Fruit fly (Drosophila melanogaster) ovary, adult (tissue): ENCODE measurements around the gene CG11076.

ENCODE experiments used
- CG17801 ChIP-seq: fragments of 200-800 bp; optimal IDR thresholded peaks from 2 replicates; lab custom pipeline; 2019; ENCODE audit warnings: missing biosample characterization, mild to moderate bottlenecking, missing genetic modification characterization, moderate library complexity; ENCODE audit not compliant: partially characterized antibody

CG11076 gene

dm6 chr4:1026806-1027431 is 4.6 kb downstream of the CG11076 start, which contains the start of gene PlexA:
Gene PlexA, minus strand, starts transcription at chr4:1027101.
- TF ChIP-seq CG17801 (GFP tag; lab: Kevin White, UChicago): peak; percentile 61

DNA sequence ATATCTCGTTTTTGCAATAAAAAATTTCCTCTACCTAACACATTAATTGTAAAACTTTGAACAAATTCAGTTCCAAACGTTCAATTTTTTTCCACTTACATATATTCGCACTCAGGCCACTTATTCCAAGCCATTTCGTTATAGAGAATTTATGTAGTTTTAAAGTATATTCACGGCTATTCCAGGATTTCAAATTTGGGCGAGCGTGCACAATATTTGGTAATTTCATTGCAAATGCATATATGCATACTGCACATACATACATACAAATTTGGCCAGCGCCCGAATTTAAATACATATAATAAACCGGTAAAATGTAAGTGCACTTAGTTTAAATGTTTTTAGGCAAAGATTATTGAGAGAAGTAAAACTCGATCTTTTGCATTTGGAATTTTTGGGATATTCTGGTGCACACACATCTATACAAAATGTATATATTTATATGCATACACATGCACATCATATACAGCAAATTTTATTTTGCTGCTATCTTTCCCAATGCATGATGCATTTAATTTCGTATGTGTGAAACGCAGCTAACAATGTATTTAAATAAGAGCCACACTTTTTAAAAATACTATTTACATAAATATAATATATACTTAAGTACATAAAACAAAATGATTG is 5.3 kb downstream of the CG11076 start:
- no peak for TF ChIP-seq CG17801 (GFP tag; lab: Kevin White, UChicago)

DNA sequence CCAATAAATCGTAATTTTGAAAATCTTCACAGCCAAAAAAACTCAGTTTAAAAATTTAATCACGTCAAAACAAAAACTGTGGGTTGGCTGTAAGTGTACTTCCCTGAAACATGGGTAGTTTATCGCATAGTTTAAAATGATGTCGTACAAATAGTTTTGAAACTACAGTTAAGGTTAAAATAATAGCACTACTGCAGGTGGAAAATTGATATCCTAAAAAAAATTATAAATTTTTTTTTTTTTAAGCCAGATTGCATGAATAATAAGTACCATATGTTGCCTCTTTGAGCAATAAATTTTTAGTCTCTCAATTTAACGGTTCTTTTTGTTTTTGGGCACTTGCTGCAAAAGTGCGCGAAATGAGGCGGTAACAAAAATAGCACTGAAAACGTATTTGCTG is 6.5 kb downstream of the CG11076 start:
- no peak for TF ChIP-seq CG17801 (GFP tag; lab: Kevin White, UChicago)

DNA sequence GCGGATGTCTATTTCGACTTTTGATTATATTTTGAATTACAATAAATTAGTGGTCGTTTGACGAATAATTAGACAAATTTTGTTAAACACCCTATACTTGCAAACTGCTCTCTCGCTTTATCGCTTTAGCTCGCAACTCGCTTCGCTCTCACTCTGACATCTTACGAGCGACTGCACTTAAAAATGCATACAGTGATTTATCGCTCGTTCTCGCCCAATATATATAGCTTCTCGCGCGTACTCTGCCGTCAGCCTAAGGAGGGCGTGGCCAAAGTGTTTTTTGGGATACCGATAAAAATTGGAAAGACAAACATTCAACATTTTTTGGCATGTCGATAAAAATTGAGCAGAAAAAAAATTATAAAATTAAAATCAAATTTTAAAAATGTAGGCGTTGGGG is 23.1 kb downstream of the CG11076 start:
- TF ChIP-seq CG17801 (GFP tag; lab: Kevin White, UChicago): no peak

dm6 chr4:995958-996357 is 35.6 kb downstream of the CG11076 start:
- TF ChIP-seq CG17801 (GFP tag; lab: Kevin White, UChicago): no peak

DNA sequence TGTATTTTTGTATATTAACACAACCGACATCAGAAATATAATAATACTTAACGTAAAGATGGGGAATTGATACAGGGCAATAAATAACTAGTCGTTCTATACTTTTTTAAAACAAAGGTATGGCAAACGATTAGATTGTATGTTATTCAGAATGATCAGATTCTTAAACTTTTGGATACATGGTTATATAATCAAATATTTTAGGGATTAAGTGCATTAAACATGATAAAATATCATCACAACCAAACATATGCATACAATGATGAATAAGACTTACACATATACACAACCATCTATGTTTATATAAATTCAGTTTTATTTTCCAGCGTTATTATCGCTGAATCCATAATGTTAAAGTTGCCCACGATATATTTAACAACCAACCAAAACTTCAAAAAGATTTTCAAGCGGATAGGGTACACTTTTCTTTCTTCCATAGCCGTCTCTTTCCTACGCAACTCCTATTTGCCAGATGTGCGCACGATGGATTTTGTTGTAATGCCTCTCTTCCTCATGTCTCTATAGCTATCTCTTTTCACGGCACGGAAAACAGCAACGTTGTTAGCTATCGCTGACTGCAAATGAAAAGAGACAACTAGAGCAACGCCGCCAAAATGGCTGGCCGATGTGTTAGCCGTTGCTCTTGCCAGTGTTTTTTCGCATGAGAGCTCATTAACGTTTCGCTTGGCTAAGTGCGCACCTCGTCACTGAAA is 42.3 kb downstream of the CG11076 start, which contains the start of gene toy:
TSS of gene toy (plus strand) at position 668 of the 713 bp plus-strand sequence.
- TF ChIP-seq CG17801 (GFP tag; lab: Kevin White, UChicago): no peak

DNA sequence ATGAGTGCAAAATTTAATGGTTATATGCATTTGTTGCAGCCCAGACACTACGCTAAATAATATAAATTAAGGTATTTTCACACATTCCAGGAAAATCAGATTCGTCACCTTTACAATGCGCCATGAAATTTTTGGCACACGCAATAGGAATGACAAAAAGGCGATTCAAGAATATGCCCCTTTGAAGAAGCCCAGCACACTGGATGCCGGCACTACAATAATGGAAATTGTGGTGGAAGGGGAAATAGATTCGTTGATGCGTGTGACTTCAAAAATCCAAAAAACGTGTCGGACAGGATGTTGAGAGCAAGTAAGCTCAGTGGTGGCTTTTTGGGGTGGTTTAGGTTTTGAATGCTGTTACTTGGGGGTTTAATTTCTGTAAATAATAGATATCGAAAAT is 43.2 kb downstream of the CG11076 start:
- TF ChIP-seq CG17801 (GFP tag; lab: Kevin White, UChicago): no peak

- TF ChIP-seq CG17801 (GFP tag; lab: Kevin White, UChicago): no peak
Measured at dm6 chr4:984755-985154, 46.8 kb downstream of the CG11076 start.

DNA sequence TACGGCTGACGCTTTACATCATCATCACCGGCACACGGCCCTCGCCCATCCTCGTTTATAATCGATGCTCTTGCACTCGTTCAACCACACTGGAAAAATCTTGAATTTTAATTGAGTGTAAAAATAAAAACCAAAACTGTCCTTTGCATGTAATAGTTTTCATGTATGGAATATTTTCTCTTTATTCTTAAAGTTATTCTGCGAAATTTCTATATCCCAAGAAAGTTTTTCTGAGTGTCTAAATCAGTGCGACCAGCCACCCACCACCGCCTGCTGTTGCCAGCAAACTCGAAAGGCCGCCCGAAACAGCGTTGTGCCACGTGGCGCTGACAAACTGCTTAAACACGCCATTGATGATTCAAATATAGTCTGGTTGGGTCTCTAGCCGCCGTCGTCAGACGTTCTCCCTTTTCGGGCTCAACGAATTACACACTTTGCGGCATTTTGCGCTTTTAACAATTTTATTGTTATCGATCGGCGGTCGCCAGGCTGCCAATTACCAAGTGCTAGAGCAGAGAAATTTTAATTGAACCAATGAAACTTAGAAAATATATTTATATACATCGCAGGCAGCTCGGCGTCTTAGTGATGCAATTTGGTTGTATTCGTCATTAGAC is 48.7 kb downstream of the CG11076 start:
- TF ChIP-seq CG17801 (GFP tag; lab: Kevin White, UChicago): no peak

dm6 chr4:981157-981556 is 50.4 kb downstream of the CG11076 start:
- no peak for TF ChIP-seq CG17801 (GFP tag; lab: Kevin White, UChicago)

dm6 chr4:980475-980856 is 51.1 kb downstream of the CG11076 start:
- no peak for TF ChIP-seq CG17801 (GFP tag; lab: Kevin White, UChicago)
